Worm (Caenorhabditis elegans) whole organism, L4 larva: ENCODE results near the gene C06G3.3.

ENCODE experiments used
- D1046.2 ChIP-seq: fragments of 200-800 bp; sonication (Bioruptor generic); IDR thresholded peaks from 2 replicates; pipeline ENCODE4 v1.3.6; 2022; ENCODE audit warnings: missing genetic modification characterization, missing compliant biosample characterization
- F44E2.7 ChIP-seq: fragments of 200-800 bp; sonication (Bioruptor generic); IDR thresholded peaks from 2 replicates; pipeline ENCODE4 v2.1.2; 2022; ENCODE audit warnings: missing genetic modification characterization, missing compliant biosample characterization
- T26A8.4 ChIP-seq: fragments of 200-800 bp; sonication (Bioruptor generic); IDR thresholded peaks from 2 replicates; pipeline ENCODE4 v1.3.6; 2022; ENCODE audit warnings: missing genetic modification characterization, missing compliant biosample characterization
- Y105C5A.15 ChIP-seq: fragments of 200-800 bp; sonication (Bioruptor generic); IDR thresholded peaks from 2 replicates; pipeline ENCODE4 v1.3.6; 2022; ENCODE audit warnings: missing genetic modification characterization, missing compliant biosample characterization
- attf-4 ChIP-seq: sonication (generic microtip); optimal IDR thresholded peaks from 3 replicates; lab custom pipeline; 2017; ENCODE audit warnings: missing biosample characterization, missing genetic modification characterization
- ceh-20 ChIP-seq: fragments of 200-800 bp; sonication (Bioruptor generic); IDR thresholded peaks from 2 replicates; pipeline ENCODE4 v1.3.6; 2022; ENCODE audit warnings: missing genetic modification reagents, missing genetic modification characterization, missing compliant biosample characterization
- ceh-28 ChIP-seq: fragments of 150-350 bp; optimal IDR thresholded peaks from 2 replicates; lab custom pipeline; 2014; ENCODE audit warnings: missing biosample characterization, missing genetic modification reagents, missing genetic modification characterization
- ceh-44 ChIP-seq: fragments of 200-800 bp; sonication (Bioruptor generic); IDR thresholded peaks from 2 replicates; pipeline ENCODE4 v1.3.6; 2022; ENCODE audit warnings: missing genetic modification reagents, missing genetic modification characterization, missing compliant biosample characterization
- ces-1 ChIP-seq: fragments of 150-350 bp; sonication (generic microtip); optimal IDR thresholded peaks from 4 replicates; lab custom pipeline; 2014; ENCODE audit warnings: missing biosample characterization, missing genetic modification reagents, missing genetic modification characterization
- daf-16 ChIP-seq, 3 experiments: sonication (generic microtip); optimal IDR thresholded peaks; 2 replicates each; lab custom pipeline; 2016 to 2017; ENCODE audit warnings: missing genetic modification characterization in 3 of 3, missing genetic modification reagents in 3 of 3, mild to moderate bottlenecking in 2 of 3, missing compliant biosample characterization in 2 of 3, missing biosample characterization in 1 of 3, moderate library complexity in 1 of 3
- dmd-6 ChIP-seq: fragments of 200-800 bp; sonication (Bioruptor generic); IDR thresholded peaks from 2 replicates; pipeline ENCODE4 v1.3.6; 2022; ENCODE audit warnings: missing genetic modification reagents, missing genetic modification characterization, missing compliant biosample characterization
- dpl-1 ChIP-seq: fragments of 150-350 bp; optimal IDR thresholded peaks from 2 replicates; lab custom pipeline; 2014; ENCODE audit warnings: missing biosample characterization, missing genetic modification reagents, missing genetic modification characterization
- duxl-1 ChIP-seq: sonication (generic microtip); optimal IDR thresholded peaks from 2 replicates; lab custom pipeline; 2016; ENCODE audit warnings: mild to moderate bottlenecking, missing genetic modification characterization, moderate library complexity, missing compliant biosample characterization; ENCODE audit not compliant: poor library complexity
- dve-1 ChIP-seq: sonication (generic microtip); optimal IDR thresholded peaks from 2 replicates; lab custom pipeline; 2017; ENCODE audit warnings: antibody characterized with exemption, mild to moderate bottlenecking, missing genetic modification characterization, missing compliant biosample characterization; ENCODE audit not compliant: insufficient read depth
- egl-27 ChIP-seq: sonication (generic microtip); optimal IDR thresholded peaks from 3 replicates; lab custom pipeline; 2017; ENCODE audit warnings: missing biosample characterization, missing genetic modification reagents, missing genetic modification characterization
- fkh-10 ChIP-seq: fragments of 150-350 bp; optimal IDR thresholded peaks from 2 replicates; lab custom pipeline; 2014; ENCODE audit warnings: missing biosample characterization, missing genetic modification reagents, missing genetic modification characterization
- gei-8 ChIP-seq: fragments of 200-800 bp; sonication (Bioruptor generic); optimal IDR thresholded peaks from 2 replicates; lab custom pipeline; 2018; ENCODE audit warnings: mild to moderate bottlenecking, missing genetic modification characterization, missing compliant biosample characterization
- hif-1 ChIP-seq, 2 experiments: sonication (generic microtip); optimal IDR thresholded peaks; 2 replicates each; lab custom pipeline; 2016 to 2017; ENCODE audit warnings: missing compliant biosample characterization in 2 of 2, missing genetic modification characterization in 2 of 2, missing genetic modification reagents in 2 of 2, missing genotype in 2 of 2, mild to moderate bottlenecking in 1 of 2
- hlh-11 ChIP-seq: fragments of 200-800 bp; sonication (Bioruptor generic); optimal IDR thresholded peaks from 2 replicates; lab custom pipeline; 2018; ENCODE audit warnings: mild to moderate bottlenecking, missing genetic modification characterization, missing compliant biosample characterization
- hlh-30 ChIP-seq: sonication (generic microtip); optimal IDR thresholded peaks from 2 replicates; lab custom pipeline; 2017; ENCODE audit warnings: antibody characterized with exemption, mild to moderate bottlenecking, missing genetic modification characterization, missing compliant biosample characterization; ENCODE audit not compliant: insufficient read depth
- lim-7 ChIP-seq: fragments of 200-800 bp; sonication (Bioruptor generic); IDR thresholded peaks from 2 replicates; pipeline ENCODE4 v1.3.6; 2022; ENCODE audit warnings: missing genetic modification characterization, missing compliant biosample characterization
- lin-1 ChIP-seq: fragments of 200-800 bp; sonication (Bioruptor generic); IDR thresholded peaks from 2 replicates; pipeline ENCODE4 v1.3.6; 2022; ENCODE audit warnings: missing genetic modification reagents, missing genetic modification characterization, missing compliant biosample characterization
- lin-29 ChIP-seq: fragments of 200-800 bp; sonication (Bioruptor generic); IDR thresholded peaks from 2 replicates; pipeline ENCODE4 v1.3.6; 2022; ENCODE audit warnings: missing genetic modification reagents, missing genetic modification characterization, missing compliant biosample characterization
- lsy-2 ChIP-seq, 2 experiments: fragments of 150-350 bp in 1 of 2; sonication (generic microtip) in 1 of 2; optimal IDR thresholded peaks; 2 replicates each; lab custom pipeline; 2014 to 2017; ENCODE audit warnings: missing biosample characterization in 2 of 2, missing genetic modification characterization in 2 of 2
- madf-9 ChIP-seq: fragments of 200-800 bp; sonication (Bioruptor generic); conservative IDR thresholded peaks from 2 replicates; pipeline ENCODE4 v1.3.6; 2022; ENCODE audit warnings: missing genetic modification reagents, missing genetic modification characterization, missing compliant biosample characterization
- mdl-1 ChIP-seq, 2 experiments: fragments of 150-350 bp in 1 of 2; sonication (generic microtip) in 1 of 2; optimal IDR thresholded peaks; 2 replicates each; lab custom pipeline; 2014 to 2017; ENCODE audit warnings: missing biosample characterization in 2 of 2, missing genetic modification characterization in 2 of 2
- mep-1 ChIP-seq: fragments of 150-350 bp; sonication (generic microtip); optimal IDR thresholded peaks from 3 replicates; lab custom pipeline; 2014; ENCODE audit warnings: missing biosample characterization, missing genetic modification characterization
- mxl-2 ChIP-seq: fragments of 200-800 bp; sonication (Bioruptor generic); conservative IDR thresholded peaks from 2 replicates; pipeline ENCODE4 v1.3.6; 2022; ENCODE audit warnings: missing genetic modification reagents, missing genetic modification characterization, missing compliant biosample characterization
- mxl-3 ChIP-seq: fragments of 200-800 bp; sonication (Bioruptor generic); optimal IDR thresholded peaks from 2 replicates; lab custom pipeline; 2018; ENCODE audit warnings: mild to moderate bottlenecking, missing genetic modification characterization, missing compliant biosample characterization
- nhr-102 ChIP-seq: sonication (generic microtip); optimal IDR thresholded peaks from 2 replicates; lab custom pipeline; 2016; ENCODE audit warnings: mild to moderate bottlenecking, missing genetic modification characterization, moderate library complexity, missing compliant biosample characterization
- nhr-11 ChIP-seq: fragments of 150-350 bp; optimal IDR thresholded peaks from 2 replicates; lab custom pipeline; 2014; ENCODE audit warnings: missing biosample characterization, missing genetic modification characterization
- nhr-28 ChIP-seq: fragments of 150-350 bp; optimal IDR thresholded peaks from 2 replicates; lab custom pipeline; 2014; ENCODE audit warnings: missing biosample characterization, missing genetic modification characterization
- nhr-42 ChIP-seq: fragments of 200-800 bp; sonication (Bioruptor generic); IDR thresholded peaks from 2 replicates; pipeline ENCODE4 v1.3.6; 2022; ENCODE audit warnings: missing genetic modification characterization, missing compliant biosample characterization
- nhr-48 ChIP-seq: sonication (generic microtip); optimal IDR thresholded peaks from 2 replicates; lab custom pipeline; 2016; ENCODE audit warnings: mild to moderate bottlenecking, missing genetic modification characterization, missing compliant biosample characterization
- nhr-76 ChIP-seq: fragments of 150-350 bp; optimal IDR thresholded peaks from 2 replicates; lab custom pipeline; 2014; ENCODE audit warnings: missing biosample characterization, missing genetic modification characterization
- nhr-77 ChIP-seq: fragments of 150-350 bp; optimal IDR thresholded peaks from 2 replicates; lab custom pipeline; 2014; ENCODE audit warnings: missing biosample characterization, missing genetic modification characterization
- pha-4 ChIP-seq, 2 experiments: fragments of 150-350 bp in 1 of 2; fragments of 200-800 bp in 1 of 2; sonication (Bioruptor generic) in 1 of 2; IDR thresholded peaks in 1 of 2; optimal IDR thresholded peaks in 1 of 2; 2 replicates each; pipeline versions ENCODE4 v1.3.6 to Lab custom; 2014 to 2022; ENCODE audit warnings: missing genetic modification characterization in 2 of 2, missing genetic modification reagents in 2 of 2, missing biosample characterization in 1 of 2, missing compliant biosample characterization in 1 of 2
- php-3 ChIP-seq: fragments of 200-800 bp; sonication (Bioruptor generic); IDR thresholded peaks from 2 replicates; pipeline ENCODE4 v1.3.6; 2022; ENCODE audit warnings: missing genetic modification reagents, missing genetic modification characterization, missing compliant biosample characterization
- pqm-1 ChIP-seq: sonication (generic microtip); optimal IDR thresholded peaks from 2 replicates; lab custom pipeline; 2017; ENCODE audit warnings: missing biosample characterization, missing genetic modification characterization
- rbr-2 ChIP-seq: sonication (generic microtip); optimal IDR thresholded peaks from 2 replicates; lab custom pipeline; 2016; ENCODE audit warnings: missing genotype, missing genetic modification characterization, missing compliant biosample characterization
- unc-62 ChIP-seq, 3 experiments: fragments of 150-350 bp in 1 of 3; sonication (generic microtip); optimal IDR thresholded peaks in 2 of 3; peaks in 1 of 3; 1 replicate in 1 of 3; 2 replicates in 2 of 3; lab custom pipeline; 2014 to 2017; ENCODE audit warnings: missing biosample characterization in 3 of 3, missing genetic modification characterization in 3 of 3, missing genetic modification reagents in 3 of 3, missing genotype in 1 of 3
- zag-1 ChIP-seq: fragments of 150-350 bp; optimal IDR thresholded peaks from 2 replicates; lab custom pipeline; 2014; ENCODE audit warnings: missing biosample characterization, missing genetic modification characterization
- zfp-2 ChIP-seq: sonication (generic microtip); optimal IDR thresholded peaks from 2 replicates; lab custom pipeline; 2016; ENCODE audit warnings: mild to moderate bottlenecking, missing genetic modification characterization, missing compliant biosample characterization
- zip-2 ChIP-seq: fragments of 150-350 bp; optimal IDR thresholded peaks from 2 replicates; lab custom pipeline; 2014; ENCODE audit warnings: missing biosample characterization, missing genetic modification characterization
- ztf-7 ChIP-seq: fragments of 150-350 bp; optimal IDR thresholded peaks from 2 replicates; lab custom pipeline; 2014; ENCODE audit warnings: missing biosample characterization, missing genetic modification characterization

Gene C06G3.3

ce11 chrIV:7020630-7021029 is 15.3 kb upstream of the C06G3.3 start:
- TF ChIP-seq nhr-77 = peak; percentile 65
- TF ChIP-seq ceh-20 (GFP tag; lab: Robert Waterston, UW) = no peak
- TF ChIP-seq zfp-2 (tag; lab: Kevin White, UChicago) = no peak
- peak; percentile 27 for TF ChIP-seq mxl-3 (GFP tag; lab: Kevin White, UChicago)
- TF ChIP-seq nhr-48 = peak; percentile 50
- peak in 1 of 2 experiments; percentile 5 for TF ChIP-seq daf-16 (GFP tag; optimal IDR thresholded peaks at IDR 0.05; lab: Kevin White, UChicago)
- TF ChIP-seq daf-16 (tag; optimal IDR thresholded peaks at IDR 0.05; lab: Kevin White, UChicago) = peak; percentile 98
- peak in 1 of 2 experiments; percentile 41 for TF ChIP-seq lsy-2 (tag; optimal IDR thresholded peaks at IDR 0.05; lab: Kevin White, UChicago)
- TF ChIP-seq unc-62 (GFP tag; optimal IDR thresholded peaks at IDR 0.05 in 1 of 2; lab: Kevin White, UChicago) = peak in 1 of 2 experiments; percentile 18
- TF ChIP-seq unc-62 (tag; optimal IDR thresholded peaks at IDR 0.05; lab: Kevin White, UChicago) = no peak
- TF ChIP-seq zip-2 (tag; lab: Kevin White, UChicago) = no peak
- TF ChIP-seq gei-8 (GFP tag; lab: Kevin White, UChicago) = no peak
- no peak for TF ChIP-seq ceh-28
- no peak for TF ChIP-seq dpl-1 (GFP tag; lab: Kevin White, UChicago)
- peak; percentile 44 for TF ChIP-seq mep-1 (tag; lab: Kevin White, UChicago)
- TF ChIP-seq dmd-6 (GFP tag; lab: Robert Waterston, UW) = peak; percentile 91
- peak; percentile 63 for TF ChIP-seq php-3 (GFP tag; lab: Robert Waterston, UW)
- TF ChIP-seq mdl-1 (tag; optimal IDR thresholded peaks at IDR 0.05; lab: Kevin White, UChicago) = peak in 1 of 2 experiments; percentile 71
- peak; percentile 79 for TF ChIP-seq dve-1 (tag; lab: Kevin White, UChicago)
- no peak for TF ChIP-seq nhr-11 (tag; lab: Kevin White, UChicago)
- TF ChIP-seq hlh-30 (tag; lab: Kevin White, UChicago) = peak; percentile 92
- peak; percentile 70 for TF ChIP-seq hlh-11
- TF ChIP-seq hif-1 (tag; optimal IDR thresholded peaks at IDR 0.05; lab: Kevin White, UChicago) = no peak
- TF ChIP-seq nhr-28 (tag; lab: Kevin White, UChicago) = peak; percentile 81
- no peak for TF ChIP-seq F44E2.7 (GFP tag; lab: Robert Waterston, UW)
- TF ChIP-seq nhr-102 (tag; lab: Kevin White, UChicago) = peak; percentile 4
- TF ChIP-seq D1046.2 (GFP tag; lab: Robert Waterston, UW) = no peak

DNA sequence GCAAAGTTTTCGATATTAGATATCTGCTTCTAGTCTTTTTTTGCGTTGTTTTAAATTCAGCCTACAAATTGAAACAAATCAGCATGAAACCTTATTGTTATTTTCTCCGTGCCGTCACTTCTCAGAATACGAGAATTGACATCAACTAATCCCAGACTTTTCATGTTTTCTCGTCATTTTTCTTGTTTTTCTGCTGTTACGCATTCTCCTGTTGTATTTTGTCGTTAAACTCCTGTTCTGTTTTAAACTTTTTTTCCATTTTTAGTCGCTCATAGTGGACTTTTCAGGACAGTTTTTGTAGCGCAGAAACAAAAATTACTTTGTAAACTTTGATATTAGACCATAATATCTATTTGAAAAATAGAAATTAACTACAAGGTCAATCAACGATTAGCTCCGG is 13.7 kb upstream of the C06G3.3 start:
- TF ChIP-seq zag-1 (tag; lab: Kevin White, UChicago) (no peak), attf-4 (no peak), unc-62 (GFP tag; optimal IDR thresholded peaks at IDR 0.05 in 1 of 2; lab: Kevin White, UChicago) (peak in 1 of 2 experiments; percentile 61), unc-62 (tag; optimal IDR thresholded peaks at IDR 0.05; lab: Kevin White, UChicago) (no peak)

DNA sequence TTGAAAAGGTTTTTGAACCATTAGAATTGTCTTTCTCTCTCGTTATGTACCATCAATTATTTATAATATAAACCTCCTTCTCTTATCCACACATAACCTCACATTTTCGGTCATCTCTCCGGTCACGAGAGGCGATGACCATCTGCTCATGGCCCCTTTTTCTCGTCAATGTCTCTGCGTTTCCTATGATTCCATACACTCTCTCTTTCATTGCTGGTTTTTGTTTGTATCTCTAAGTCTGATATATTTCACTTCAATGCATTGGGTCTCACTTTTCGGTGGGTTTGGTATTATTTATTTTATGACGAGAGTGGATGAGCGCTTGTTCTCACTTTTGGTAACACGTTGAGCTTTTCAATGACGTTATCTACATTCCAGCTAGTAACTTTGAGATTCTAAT is 12.9 kb upstream of the C06G3.3 start:
- TF ChIP-seq madf-9 (GFP tag; lab: Robert Waterston, UW) = no peak
- no peak for TF ChIP-seq pha-4 (GFP tag; IDR thresholded peaks at IDR 0.05; lab: Robert Waterston, UW)
- peak; percentile 8 for TF ChIP-seq pha-4 (tag; optimal IDR thresholded peaks at IDR 0.05; lab: Kevin White, UChicago)
- peak; percentile 50 for TF ChIP-seq dve-1 (tag; lab: Kevin White, UChicago)
- peak; percentile 44 for TF ChIP-seq duxl-1 (tag; lab: Kevin White, UChicago)
- TF ChIP-seq php-3 (GFP tag; lab: Robert Waterston, UW) = no peak
- TF ChIP-seq lim-7 = no peak
- no peak for TF ChIP-seq ceh-44 (GFP tag; lab: Robert Waterston, UW)
- TF ChIP-seq lin-29 (GFP tag; lab: Robert Waterston, UW) = no peak
- TF ChIP-seq ces-1 (GFP tag; lab: Kevin White, UChicago) = no peak
- no peak for TF ChIP-seq nhr-76 (tag; lab: Kevin White, UChicago)
- no peak for TF ChIP-seq mxl-2 (GFP tag; lab: Robert Waterston, UW)
- TF ChIP-seq Y105C5A.15 = no peak
- TF ChIP-seq rbr-2 = peak; percentile 34
- TF ChIP-seq ztf-7 (tag; lab: Kevin White, UChicago) = peak; percentile 17
- no peak for TF ChIP-seq daf-16 (GFP tag; optimal IDR thresholded peaks at IDR 0.05; lab: Kevin White, UChicago)
- peak; percentile 10 for TF ChIP-seq daf-16 (tag; optimal IDR thresholded peaks at IDR 0.05; lab: Kevin White, UChicago)
- TF ChIP-seq egl-27 = no peak
- no peak for TF ChIP-seq lin-1 (GFP tag; lab: Robert Waterston, UW)
- TF ChIP-seq nhr-42 (GFP tag; lab: Robert Waterston, UW) = no peak
- peak; percentile 98 for TF ChIP-seq hlh-30 (tag; lab: Kevin White, UChicago)
- TF ChIP-seq T26A8.4 (GFP tag; lab: Robert Waterston, UW) = no peak
- no peak for TF ChIP-seq fkh-10 (GFP tag; lab: Kevin White, UChicago)
- peak in 1 of 2 experiments; percentile 78 for TF ChIP-seq lsy-2 (tag; optimal IDR thresholded peaks at IDR 0.05; lab: Kevin White, UChicago)
- peak; percentile 39 for TF ChIP-seq nhr-11 (tag; lab: Kevin White, UChicago)
- no peak for TF ChIP-seq pqm-1 (tag; lab: Kevin White, UChicago)
- no peak for TF ChIP-seq zag-1 (tag; lab: Kevin White, UChicago)
